Worm (Caenorhabditis elegans): ENCODE results near the gene pigt-1.

ce11 chrV:10932411-10932810, 26.2 kb downstream of the pigt-1 start, which contains the start of gene F58B4.5:
- TF ChIP-seq egl-44 (GFP tag; IDR thresholded peaks at IDR 0.05), result no peak
- no peak for TF ChIP-seq him-1 (tag; optimal IDR thresholded peaks at IDR 0.05)
- TF ChIP-seq ZK185.1 (tag; optimal IDR thresholded peaks at IDR 0.05; ENCODE audit: poor library complexity, severe bottlenecking), result no peak
